Worm (Caenorhabditis elegans): ENCODE measurements around the gene F21A3.4.
A peak's percentile ranks its signal among the peaks of the same experiment; 100 is the strongest.

- TF ChIP-seq ama-1 (optimal IDR thresholded peaks at IDR 0.05) (no peak), tra-1 (GFP tag; IDR thresholded peaks at IDR 0.05) (peak; percentile 54; the same call in 1 of the 2 replicates), F44E2.7 (GFP tag; IDR thresholded peaks at IDR 0.05) (0 out of 2 replicates have a peak, but pooled peaks have one; percentile 6), pqm-1 (tag; optimal IDR thresholded peaks at IDR 0.05) (no peak), ceh-44 (GFP tag; IDR thresholded peaks at IDR 0.05) (peak; percentile 62; the same call in 1 of the 2 replicates), ceh-62 (tag; optimal IDR thresholded peaks at IDR 0.05) (no peak), nhr-28 (tag; optimal IDR thresholded peaks at IDR 0.05) (peak; percentile 16), nhr-77 (tag; optimal IDR thresholded peaks at IDR 0.05) (no peak), madf-5 (GFP tag; IDR thresholded peaks at IDR 0.05) (0 out of 4 replicates have a peak, but pooled peaks of 1 of the 2 experiments have one; percentile 40)
These were observed 31.4 kb upstream of the F21A3.4 start for ce11 chrV:15505068-15505467.
